Fruit fly (Drosophila melanogaster) whole organism, prepupa: ENCODE measurements around the gene CG1943.

Experiments
- Blimp-1 ChIP-seq: fragments of 200-800 bp; sonication (Bioruptor generic); optimal IDR thresholded peaks from 3 replicates; lab custom pipeline; 2017; ENCODE audit warnings: missing biosample characterization, missing genetic modification characterization, mild to moderate bottlenecking, moderate library complexity, missing genetic modification reagents
- CG10631 ChIP-seq: fragments of 200-800 bp; sonication (Bioruptor generic); optimal IDR thresholded peaks from 2 replicates; lab custom pipeline; 2016; ENCODE audit warnings: missing biosample characterization, missing genetic modification characterization
- CG11294 ChIP-seq: fragments of 200-800 bp; sonication (Bioruptor generic); IDR thresholded peaks from 2 replicates; pipeline ENCODE4 v1.3.6; 2022; ENCODE audit warnings: missing biosample characterization, missing genetic modification characterization
- CG15336 ChIP-seq: fragments of 200-800 bp; sonication (Bioruptor generic); IDR thresholded peaks from 2 replicates; pipeline ENCODE4 v1.3.6; 2022; ENCODE audit warnings: missing biosample characterization, missing genetic modification characterization
- CG1621 ChIP-seq: fragments of 200-800 bp; sonication (Bioruptor generic); optimal IDR thresholded peaks from 3 replicates; lab custom pipeline; 2018; ENCODE audit warnings: missing biosample characterization, mild to moderate bottlenecking, missing genetic modification characterization
- CG16779 ChIP-seq: fragments of 200-800 bp; sonication (Bioruptor generic); optimal IDR thresholded peaks from 3 replicates; lab custom pipeline; 2017; ENCODE audit warnings: missing biosample characterization, mild to moderate bottlenecking, missing genetic modification characterization
- CG3032 ChIP-seq: fragments of 200-800 bp; optimal IDR thresholded peaks from 2 replicates; lab custom pipeline; 2019; ENCODE audit warnings: missing biosample characterization, mild to moderate bottlenecking, missing genetic modification characterization, moderate library complexity
- CG31627 ChIP-seq: fragments of 200-800 bp; sonication (Bioruptor generic); optimal IDR thresholded peaks from 3 replicates; lab custom pipeline; 2016; ENCODE audit warnings: missing biosample characterization, missing genetic modification characterization
- CG32006 ChIP-seq: fragments of 200-800 bp; sonication (Bioruptor generic); optimal IDR thresholded peaks from 3 replicates; lab custom pipeline; 2017; ENCODE audit warnings: missing biosample characterization, mild to moderate bottlenecking, missing genetic modification characterization
- CG3919 ChIP-seq: fragments of 200-800 bp; sonication (Bioruptor generic); optimal IDR thresholded peaks from 3 replicates; lab custom pipeline; 2016; ENCODE audit warnings: missing biosample characterization, missing genetic modification characterization
- CG4318 ChIP-seq: fragments of 200-800 bp; sonication (Bioruptor generic); optimal IDR thresholded peaks from 3 replicates; lab custom pipeline; 2017; ENCODE audit warnings: missing biosample characterization, mild to moderate bottlenecking, missing genetic modification characterization
- CG6163 ChIP-seq: fragments of 200-800 bp; sonication (Bioruptor generic); IDR thresholded peaks from 3 replicates; pipeline ENCODE4 v1.3.6; 2022; ENCODE audit warnings: missing biosample characterization, missing genetic modification characterization
- CG6276 ChIP-seq: fragments of 200-800 bp; sonication (Bioruptor generic); optimal IDR thresholded peaks from 2 replicates; lab custom pipeline; 2017; ENCODE audit warnings: missing biosample characterization, mild to moderate bottlenecking, missing genetic modification characterization
- CG6792 ChIP-seq: fragments of 200-800 bp; sonication (Bioruptor generic); optimal IDR thresholded peaks from 3 replicates; lab custom pipeline; 2016; ENCODE audit warnings: missing biosample characterization, missing genetic modification characterization
- CG6808 ChIP-seq: fragments of 200-800 bp; sonication (Bioruptor generic); optimal IDR thresholded peaks from 3 replicates; lab custom pipeline; 2017; ENCODE audit warnings: missing biosample characterization, missing genetic modification characterization, mild to moderate bottlenecking, moderate library complexity, missing genetic modification reagents
- CG6854 ChIP-seq: fragments of 200-800 bp; sonication (Bioruptor generic); optimal IDR thresholded peaks from 2 replicates; lab custom pipeline; 2017; ENCODE audit warnings: missing biosample characterization, mild to moderate bottlenecking, missing genetic modification characterization
- CG8119 ChIP-seq: fragments of 200-800 bp; sonication (Bioruptor generic); IDR thresholded peaks from 3 replicates; pipeline ENCODE4 v1.3.6; 2022; ENCODE audit warnings: missing biosample characterization, missing genetic modification characterization
- CG8632 ChIP-seq: fragments of 200-800 bp; sonication (Bioruptor generic); optimal IDR thresholded peaks from 3 replicates; lab custom pipeline; 2016; ENCODE audit warnings: missing biosample characterization, missing genetic modification characterization
- Eip75B ChIP-seq: fragments of 200-800 bp; sonication (Bioruptor generic); optimal IDR thresholded peaks from 3 replicates; lab custom pipeline; 2016; ENCODE audit warnings: missing biosample characterization, missing genetic modification characterization
- Eip78C ChIP-seq: fragments of 200-800 bp; sonication (Bioruptor generic); peaks from one replicate; lab custom pipeline; 2016; ENCODE audit warnings: missing biosample characterization, missing genetic modification characterization
- Ets96B ChIP-seq: fragments of 200-800 bp; optimal IDR thresholded peaks from 2 replicates; lab custom pipeline; 2019; ENCODE audit warnings: missing biosample characterization, mild to moderate bottlenecking, missing genetic modification characterization, moderate library complexity
- Hr39 ChIP-seq: fragments of 200-800 bp; sonication (Bioruptor generic); optimal IDR thresholded peaks from 2 replicates; lab custom pipeline; 2016; ENCODE audit warnings: missing biosample characterization, missing genetic modification characterization
- Hr4 ChIP-seq: fragments of 200-800 bp; sonication (Bioruptor generic); optimal IDR thresholded peaks from 3 replicates; lab custom pipeline; 2016; ENCODE audit warnings: missing biosample characterization, missing genetic modification characterization
- Lpt ChIP-seq: fragments of 200-800 bp; sonication (Bioruptor generic); optimal IDR thresholded peaks from 3 replicates; lab custom pipeline; 2016; ENCODE audit warnings: missing biosample characterization, missing genetic modification characterization
- Met ChIP-seq: fragments of 200-800 bp; sonication (Bioruptor generic); optimal IDR thresholded peaks from 3 replicates; lab custom pipeline; 2016; ENCODE audit warnings: missing biosample characterization, missing genetic modification characterization
- OdsH ChIP-seq: fragments of 200-800 bp; sonication (Bioruptor generic); optimal IDR thresholded peaks from 3 replicates; lab custom pipeline; 2016; ENCODE audit warnings: missing biosample characterization, missing genetic modification characterization
- Smox ChIP-seq: fragments of 200-800 bp; sonication (Bioruptor generic); optimal IDR thresholded peaks from 3 replicates; lab custom pipeline; 2016; ENCODE audit warnings: missing biosample characterization, missing genetic modification characterization
- Sox14 ChIP-seq: fragments of 200-800 bp; sonication (Bioruptor generic); optimal IDR thresholded peaks from 3 replicates; lab custom pipeline; 2016; ENCODE audit warnings: missing biosample characterization, missing genetic modification characterization
- Sox15 ChIP-seq: fragments of 200-800 bp; sonication (Bioruptor generic); optimal IDR thresholded peaks from 3 replicates; lab custom pipeline; 2016; ENCODE audit warnings: missing biosample characterization, missing genetic modification characterization
- achi ChIP-seq: fragments of 200-800 bp; sonication (Bioruptor generic); optimal IDR thresholded peaks from 3 replicates; lab custom pipeline; 2016; ENCODE audit warnings: missing biosample characterization, missing genetic modification characterization
- acj6 ChIP-seq: fragments of 200-800 bp; sonication (Bioruptor generic); optimal IDR thresholded peaks from 3 replicates; lab custom pipeline; 2016; ENCODE audit warnings: missing biosample characterization, missing genetic modification characterization
- dsx ChIP-seq: fragments of 200-800 bp; optimal IDR thresholded peaks from 3 replicates; lab custom pipeline; 2019; ENCODE audit warnings: missing biosample characterization, mild to moderate bottlenecking, missing genetic modification characterization, moderate library complexity; ENCODE audit not compliant: poor library complexity, severe bottlenecking
- esn ChIP-seq: fragments of 200-800 bp; sonication (Bioruptor generic); optimal IDR thresholded peaks from 2 replicates; lab custom pipeline; 2016; ENCODE audit warnings: missing biosample characterization, mild to moderate bottlenecking, missing genetic modification characterization, moderate library complexity
- fd59A ChIP-seq: fragments of 200-800 bp; sonication (Bioruptor generic); optimal IDR thresholded peaks from 2 replicates; lab custom pipeline; 2017; ENCODE audit warnings: missing biosample characterization, mild to moderate bottlenecking, missing genetic modification characterization, missing genetic modification reagents
- fkh ChIP-seq: fragments of 200-800 bp; sonication (Bioruptor generic); optimal IDR thresholded peaks from 3 replicates; lab custom pipeline; 2017; ENCODE audit warnings: missing biosample characterization, mild to moderate bottlenecking, missing genetic modification characterization, moderate library complexity
- lz ChIP-seq: fragments of 200-800 bp; sonication (Bioruptor generic); optimal IDR thresholded peaks from 3 replicates; lab custom pipeline; 2016; ENCODE audit warnings: missing biosample characterization, missing genetic modification characterization
- net ChIP-seq: fragments of 200-800 bp; sonication (Bioruptor generic); optimal IDR thresholded peaks from 3 replicates; lab custom pipeline; 2016; ENCODE audit warnings: missing biosample characterization, missing genetic modification characterization
- pdm3 ChIP-seq: fragments of 200-800 bp; sonication (Bioruptor generic); optimal IDR thresholded peaks from 3 replicates; lab custom pipeline; 2016; ENCODE audit warnings: missing biosample characterization, missing genetic modification characterization
- salr ChIP-seq, 2 experiments: fragments of 200-800 bp; sonication (Bioruptor generic); optimal IDR thresholded peaks; 3 replicates each; lab custom pipeline; 2016 to 2018; ENCODE audit warnings: missing biosample characterization in 2 of 2, missing genetic modification characterization in 2 of 2, mild to moderate bottlenecking in 1 of 2
- spab ChIP-seq: fragments of 200-800 bp; sonication (Bioruptor generic); optimal IDR thresholded peaks from 2 replicates; lab custom pipeline; 2017; ENCODE audit warnings: missing biosample characterization, mild to moderate bottlenecking, missing genetic modification characterization, missing genetic modification reagents
- ss ChIP-seq, 2 experiments: fragments of 200-800 bp; sonication (Bioruptor generic); optimal IDR thresholded peaks; 2 replicates in 1 of 2; 3 replicates in 1 of 2; lab custom pipeline; 2017 to 2018; ENCODE audit warnings: mild to moderate bottlenecking in 2 of 2, missing biosample characterization in 2 of 2, missing genetic modification characterization in 2 of 2, moderate library complexity in 1 of 2
- svp ChIP-seq: fragments of 200-800 bp; sonication (Bioruptor generic); peaks from one replicate; lab custom pipeline; 2016; ENCODE audit warnings: missing biosample characterization, missing genetic modification characterization
- topi ChIP-seq: fragments of 200-800 bp; sonication (Bioruptor generic); optimal IDR thresholded peaks from 3 replicates; lab custom pipeline; 2016; ENCODE audit warnings: missing biosample characterization, missing genetic modification characterization
- vri ChIP-seq: fragments of 200-800 bp; sonication (Bioruptor generic); optimal IDR thresholded peaks from 3 replicates; lab custom pipeline; 2016; ENCODE audit warnings: missing biosample characterization, mild to moderate bottlenecking, missing genetic modification characterization

The CG1943 gene

dm6 chr3R:7074297-7075114, at the start of gene CG1943, which contains the start of gene Ufl1:
Gene CG1943, plus strand, starts transcription at chr3R:7074859.
Gene Ufl1, minus strand, starts transcription at chr3R:7074452.
- TF ChIP-seq CG1621 (tag; lab: Kevin White, UChicago) (peak; percentile 44), achi (GFP tag; lab: Kevin White, UChicago) (peak; percentile 74), Sox15 (no peak), CG6792 (GFP tag; lab: Kevin White, UChicago) (no peak), net (GFP tag; lab: Kevin White, UChicago) (peak; percentile 37), fkh (GFP tag; lab: Kevin White, UChicago) (peak; percentile 63), Eip78C (GFP tag; lab: Kevin White, UChicago) (peak; percentile 60), CG8632 (GFP tag; lab: Kevin White, UChicago) (no peak), Eip75B (GFP tag; lab: Kevin White, UChicago) (peak; percentile 3), Sox14 (no peak), CG31627 (GFP tag; lab: Kevin White, UChicago) (peak; percentile 21), lz (GFP tag; lab: Kevin White, UChicago) (peak; percentile 26), CG6854 (GFP tag; lab: Kevin White, UChicago) (peak; percentile 46), CG16779 (peak; percentile 56), vri (GFP tag; lab: Kevin White, UChicago) (peak; percentile 25), CG15336 (GFP tag; lab: Robert Waterston, UW) (no peak), CG6163 (no peak), svp (GFP tag; lab: Kevin White, UChicago) (peak; percentile 69), dsx (GFP tag; lab: Kevin White, UChicago) (no peak), esn (GFP tag; lab: Kevin White, UChicago) (peak; percentile 29), ss (GFP tag; optimal IDR thresholded peaks at IDR 0.05; lab: Kevin White, UChicago) (peak in 1 of 2 experiments; percentile 42), CG3919 (GFP tag; lab: Kevin White, UChicago) (peak; percentile 35), Lpt (GFP tag; lab: Kevin White, UChicago) (peak; percentile 19)

DNA sequence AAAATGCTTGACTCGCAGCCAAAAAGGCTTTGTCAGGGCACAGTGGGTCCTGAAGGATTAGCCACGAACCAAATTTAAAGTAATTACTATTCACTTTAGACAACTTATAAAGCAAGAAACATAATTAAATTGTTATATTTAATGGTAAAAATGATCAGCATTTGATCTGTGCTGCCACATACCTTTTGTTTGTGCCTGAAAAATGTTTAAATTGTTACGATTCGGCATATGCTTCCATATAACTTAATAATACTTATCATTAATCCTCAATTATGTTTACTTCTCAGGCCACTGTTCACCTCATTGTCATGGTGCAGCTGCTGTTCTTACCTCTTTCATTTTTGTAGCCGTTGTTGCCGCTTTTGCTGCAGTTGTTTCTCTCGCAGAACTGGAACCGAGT, 49.4 kb upstream of the CG1943 start:
- TF ChIP-seq dsx (GFP tag; lab: Kevin White, UChicago) = peak; percentile 50
- TF ChIP-seq CG32006 (GFP tag; lab: Kevin White, UChicago) = peak; percentile 43
- TF ChIP-seq Ets96B (tag; lab: Kevin White, UChicago) = peak; percentile 61
- no peak for TF ChIP-seq CG3032 (tag; lab: Kevin White, UChicago)
- peak; percentile 37 for TF ChIP-seq spab
- peak; percentile 62 for TF ChIP-seq CG6808 (GFP tag; lab: Kevin White, UChicago)
- TF ChIP-seq CG8632 (GFP tag; lab: Kevin White, UChicago) = no peak
- no peak for TF ChIP-seq Lpt (GFP tag; lab: Kevin White, UChicago)
- peak in 1 of 2 experiments; percentile 21 for TF ChIP-seq salr (GFP tag; optimal IDR thresholded peaks at IDR 0.05; lab: Kevin White, UChicago)
- TF ChIP-seq CG8119 (GFP tag; lab: Robert Waterston, UW) = peak; percentile 29; the same call in 1 of the 3 replicates
- TF ChIP-seq Hr4 (GFP tag; lab: Kevin White, UChicago) = no peak
- TF ChIP-seq CG31627 (GFP tag; lab: Kevin White, UChicago) = peak; percentile 21
- peak; percentile 46 for TF ChIP-seq achi (GFP tag; lab: Kevin White, UChicago)
- TF ChIP-seq CG15336 (GFP tag; lab: Robert Waterston, UW) = no peak
- TF ChIP-seq Eip75B (GFP tag; lab: Kevin White, UChicago) = no peak
- TF ChIP-seq CG11294 = no peak
- peak; percentile 44 for TF ChIP-seq CG10631 (GFP tag; lab: Kevin White, UChicago)
- no peak for TF ChIP-seq CG6792 (GFP tag; lab: Kevin White, UChicago)
- peak; percentile 10 for TF ChIP-seq CG4318
- no peak for TF ChIP-seq CG6854 (GFP tag; lab: Kevin White, UChicago)
- peak; percentile 24 for TF ChIP-seq topi
- TF ChIP-seq acj6 (GFP tag; lab: Kevin White, UChicago) = peak; percentile 41
- TF ChIP-seq Hr39 (GFP tag; lab: Kevin White, UChicago) = peak; percentile 21
- peak; percentile 63 for TF ChIP-seq fd59A (GFP tag; lab: Kevin White, UChicago)
- TF ChIP-seq CG16779 = no peak
- TF ChIP-seq Blimp-1 (GFP tag; lab: Kevin White, UChicago) = no peak
- TF ChIP-seq Smox (GFP tag; lab: Kevin White, UChicago) = peak; percentile 27
- peak; percentile 83 for TF ChIP-seq Eip78C (GFP tag; lab: Kevin White, UChicago)
- TF ChIP-seq CG1621 (tag; lab: Kevin White, UChicago) = peak; percentile 39
- peak; percentile 32 for TF ChIP-seq pdm3 (GFP tag; lab: Kevin White, UChicago)
- TF ChIP-seq CG3919 (GFP tag; lab: Kevin White, UChicago) = peak; percentile 51
- peak; percentile 22 to 26 for TF ChIP-seq ss (GFP tag; optimal IDR thresholded peaks at IDR 0.05; lab: Kevin White, UChicago)
- peak; percentile 22 for TF ChIP-seq esn (GFP tag; lab: Kevin White, UChicago)
- peak; percentile 13 for TF ChIP-seq net (GFP tag; lab: Kevin White, UChicago)
- TF ChIP-seq CG6276 = no peak
- peak; percentile 67 for TF ChIP-seq svp (GFP tag; lab: Kevin White, UChicago)
- peak; percentile 50 for TF ChIP-seq Sox14
- TF ChIP-seq Met (GFP tag; lab: Kevin White, UChicago) = peak; percentile 35
- peak; percentile 32 for TF ChIP-seq OdsH (GFP tag; lab: Kevin White, UChicago)
- TF ChIP-seq CG6163 = no peak
